Worm (Caenorhabditis elegans): ENCODE data around the gene npr-40.

npr-40 gene

ce11 chrX:14970221-14970801 is 51.7 kb downstream of the npr-40 start, which contains the start of the genes flwr-1 and tbc-1:
flwr-1 (minus strand) TSS chrX:14970271.
tbc-1 (plus strand) TSS chrX:14970751.
- TF ChIP-seq aly-2 (tag; optimal IDR thresholded peaks at IDR 0.05) (no peak), lin-35 (GFP tag; optimal IDR thresholded peaks at IDR 0.05) (peak; percentile 27 to 55), nhr-85 (tag) (no peak), lsy-2 (tag; optimal IDR thresholded peaks at IDR 0.05) (peak in 1 of 2 experiments; percentile 9), dpl-1 (GFP tag; optimal IDR thresholded peaks at IDR 0.05) (peak in 1 of 3 experiments; percentile 32), lin-14 (GFP tag; optimal IDR thresholded peaks at IDR 0.05) (peak; percentile 53), fkh-10 (GFP tag; optimal IDR thresholded peaks at IDR 0.05) (no peak), tbx-2 (tag; optimal IDR thresholded peaks at IDR 0.05) (peak; percentile 16), nhr-19 (GFP tag; conservative IDR thresholded peaks at IDR 0.05) (0 out of 2 replicates have a peak, but pooled peaks have one; percentile 31), skn-1 (tag; optimal IDR thresholded peaks at IDR 0.05) (peak; percentile 34), ceh-82 (tag; optimal IDR thresholded peaks at IDR 0.05) (peak in 1 of 3 experiments; percentile 62), vab-15 (tag; optimal IDR thresholded peaks at IDR 0.05) (no peak), C16A3.4 (tag; optimal IDR thresholded peaks at IDR 0.05) (no peak), fkh-8 (tag; optimal IDR thresholded peaks at IDR 0.05) (peak; percentile 51), nhr-71 (tag; optimal IDR thresholded peaks at IDR 0.05) (peak; percentile 55), nhr-12 (tag; optimal IDR thresholded peaks at IDR 0.05) (no peak), dsc-1 (tag; optimal IDR thresholded peaks at IDR 0.05) (peak; percentile 37), snu-23 (GFP tag; optimal IDR thresholded peaks at IDR 0.05) (peak; percentile 49), rnt-1 (tag; optimal IDR thresholded peaks at IDR 0.05) (peak; percentile 29), lin-39 (tag; optimal IDR thresholded peaks at IDR 0.05) (no peak), swsn-7 (tag; optimal IDR thresholded peaks at IDR 0.05) (peak; percentile 53), C04F5.9 (tag; optimal IDR thresholded peaks at IDR 0.05) (no peak), C34B4.2 (tag; optimal IDR thresholded peaks at IDR 0.05) (no peak), nhr-90 (tag; optimal IDR thresholded peaks at IDR 0.05; ENCODE audit: poor library complexity) (no peak), nhr-11 (tag; optimal IDR thresholded peaks at IDR 0.05) (no peak), efl-1 (optimal IDR thresholded peaks at IDR 0.05) (no peak), efl-1 (GFP tag; optimal IDR thresholded peaks at IDR 0.05 in 1 of 2) (peak in 1 of 2 experiments; percentile 59), nhr-77 (tag; optimal IDR thresholded peaks at IDR 0.05) (no peak), lin-15B (tag; optimal IDR thresholded peaks at IDR 0.05) (peak; percentile 2), egl-27 (tag; optimal IDR thresholded peaks at IDR 0.05) (no peak), ceh-88 (GFP tag; IDR thresholded peaks at IDR 0.05) (no peak), ztf-11 (tag; optimal IDR thresholded peaks at IDR 0.05) (no peak), zag-1 (tag; optimal IDR thresholded peaks at IDR 0.05) (no peak), ceh-63 (GFP tag; optimal IDR thresholded peaks at IDR 0.05) (no peak), ceh-90 (tag; optimal IDR thresholded peaks at IDR 0.05) (no peak), egl-13 (tag; optimal IDR thresholded peaks at IDR 0.05) (no peak), lin-13 (GFP tag; optimal IDR thresholded peaks at IDR 0.05) (no peak), fos-1 (tag; optimal IDR thresholded peaks at IDR 0.05) (peak; percentile 30), nhr-28 (tag; optimal IDR thresholded peaks at IDR 0.05) (no peak), xbp-1 (tag; optimal IDR thresholded peaks at IDR 0.05) (peak; percentile 41), ama-1 (optimal IDR thresholded peaks at IDR 0.05) (no peak), Y116A8C.19 (tag; optimal IDR thresholded peaks at IDR 0.05; ENCODE audit: borderline replicate concordance) (no peak), unc-62 (GFP tag; optimal IDR thresholded peaks at IDR 0.05) (no peak), mdl-1 (tag; optimal IDR thresholded peaks at IDR 0.05) (peak in 1 of 2 experiments; percentile 38), nhr-20 (tag; optimal IDR thresholded peaks at IDR 0.05) (peak; percentile 17), nhr-47 (tag; optimal IDR thresholded peaks at IDR 0.05) (peak; percentile 38), nhr-84 (tag; optimal IDR thresholded peaks at IDR 0.05) (no peak), snpc-4 (tag; optimal IDR thresholded peaks at IDR 0.05) (peak; percentile 18), nhr-237 (tag; optimal IDR thresholded peaks at IDR 0.05) (no peak), jun-1 (tag; optimal IDR thresholded peaks at IDR 0.05) (no peak), unc-130 (tag; optimal IDR thresholded peaks at IDR 0.05) (peak; percentile 66), hlh-17 (GFP tag; optimal IDR thresholded peaks at IDR 0.05; ENCODE audit: borderline replicate concordance) (no peak), mef-2 (tag; optimal IDR thresholded peaks at IDR 0.05) (peak; percentile 3)

All from whole organism, L1 larva.